Fruit fly (Drosophila melanogaster) whole organism, prepupa: ENCODE results near the gene Cpr65Au.

Experiments
- CG10669 ChIP-seq: fragments of 200-800 bp; sonication (Bioruptor generic); optimal IDR thresholded peaks from 3 replicates; lab custom pipeline; 2018; ENCODE audit warnings: missing biosample characterization, mild to moderate bottlenecking, missing genetic modification characterization, moderate library complexity
- CG11294 ChIP-seq: fragments of 200-800 bp; sonication (Bioruptor generic); IDR thresholded peaks from 2 replicates; pipeline ENCODE4 v1.3.6; 2022; ENCODE audit warnings: missing biosample characterization, missing genetic modification characterization
- CG11902 ChIP-seq: fragments of 200-800 bp; sonication (Bioruptor generic); optimal IDR thresholded peaks from 3 replicates; lab custom pipeline; 2016; ENCODE audit warnings: missing biosample characterization, missing genetic modification characterization
- CG15336 ChIP-seq: fragments of 200-800 bp; sonication (Bioruptor generic); IDR thresholded peaks from 2 replicates; pipeline ENCODE4 v1.3.6; 2022; ENCODE audit warnings: missing biosample characterization, missing genetic modification characterization
- CG1621 ChIP-seq: fragments of 200-800 bp; sonication (Bioruptor generic); optimal IDR thresholded peaks from 3 replicates; lab custom pipeline; 2018; ENCODE audit warnings: missing biosample characterization, mild to moderate bottlenecking, missing genetic modification characterization
- CG16779 ChIP-seq: fragments of 200-800 bp; sonication (Bioruptor generic); optimal IDR thresholded peaks from 3 replicates; lab custom pipeline; 2017; ENCODE audit warnings: missing biosample characterization, mild to moderate bottlenecking, missing genetic modification characterization
- CG34406 ChIP-seq: fragments of 200-800 bp; sonication (Bioruptor generic); optimal IDR thresholded peaks from 3 replicates; lab custom pipeline; 2016; ENCODE audit warnings: missing biosample characterization, missing genetic modification characterization
- CG4318 ChIP-seq: fragments of 200-800 bp; sonication (Bioruptor generic); optimal IDR thresholded peaks from 3 replicates; lab custom pipeline; 2017; ENCODE audit warnings: missing biosample characterization, mild to moderate bottlenecking, missing genetic modification characterization
- CG6163 ChIP-seq: fragments of 200-800 bp; sonication (Bioruptor generic); IDR thresholded peaks from 3 replicates; pipeline ENCODE4 v1.3.6; 2022; ENCODE audit warnings: missing biosample characterization, missing genetic modification characterization
- CG6276 ChIP-seq: fragments of 200-800 bp; sonication (Bioruptor generic); optimal IDR thresholded peaks from 2 replicates; lab custom pipeline; 2017; ENCODE audit warnings: missing biosample characterization, mild to moderate bottlenecking, missing genetic modification characterization
- CG6792 ChIP-seq: fragments of 200-800 bp; sonication (Bioruptor generic); optimal IDR thresholded peaks from 3 replicates; lab custom pipeline; 2016; ENCODE audit warnings: missing biosample characterization, missing genetic modification characterization
- CG6808 ChIP-seq: fragments of 200-800 bp; sonication (Bioruptor generic); optimal IDR thresholded peaks from 3 replicates; lab custom pipeline; 2017; ENCODE audit warnings: missing biosample characterization, missing genetic modification characterization, mild to moderate bottlenecking, moderate library complexity, missing genetic modification reagents
- CG7368 ChIP-seq: fragments of 200-800 bp; sonication (Bioruptor generic); optimal IDR thresholded peaks from 3 replicates; lab custom pipeline; 2016; ENCODE audit warnings: missing biosample characterization, missing genetic modification characterization
- CG8119 ChIP-seq: fragments of 200-800 bp; sonication (Bioruptor generic); IDR thresholded peaks from 3 replicates; pipeline ENCODE4 v1.3.6; 2022; ENCODE audit warnings: missing biosample characterization, missing genetic modification characterization
- CG9139 ChIP-seq: fragments of 200-800 bp; sonication (Bioruptor generic); optimal IDR thresholded peaks from 3 replicates; lab custom pipeline; 2017; ENCODE audit warnings: missing biosample characterization, mild to moderate bottlenecking, missing genetic modification characterization
- Eip75B ChIP-seq: fragments of 200-800 bp; sonication (Bioruptor generic); optimal IDR thresholded peaks from 3 replicates; lab custom pipeline; 2016; ENCODE audit warnings: missing biosample characterization, missing genetic modification characterization
- Eip93F ChIP-seq: fragments of 200-800 bp; sonication (Bioruptor generic); optimal IDR thresholded peaks from 2 replicates; lab custom pipeline; 2016; ENCODE audit warnings: missing biosample characterization, mild to moderate bottlenecking, missing genetic modification characterization
- Ets21C ChIP-seq: fragments of 200-800 bp; sonication (Bioruptor generic); optimal IDR thresholded peaks from 3 replicates; lab custom pipeline; 2016; ENCODE audit warnings: missing biosample characterization, missing genetic modification characterization
- Ets96B ChIP-seq: fragments of 200-800 bp; optimal IDR thresholded peaks from 2 replicates; lab custom pipeline; 2019; ENCODE audit warnings: missing biosample characterization, mild to moderate bottlenecking, missing genetic modification characterization, moderate library complexity
- Hr38 ChIP-seq: sonication (Bioruptor generic); optimal IDR thresholded peaks from 2 replicates; lab custom pipeline; 2016; ENCODE audit warnings: missing biosample characterization, missing genetic modification characterization
- Hr4 ChIP-seq: fragments of 200-800 bp; sonication (Bioruptor generic); optimal IDR thresholded peaks from 3 replicates; lab custom pipeline; 2016; ENCODE audit warnings: missing biosample characterization, missing genetic modification characterization
- OdsH ChIP-seq: fragments of 200-800 bp; sonication (Bioruptor generic); optimal IDR thresholded peaks from 3 replicates; lab custom pipeline; 2016; ENCODE audit warnings: missing biosample characterization, missing genetic modification characterization
- Smox ChIP-seq: fragments of 200-800 bp; sonication (Bioruptor generic); optimal IDR thresholded peaks from 3 replicates; lab custom pipeline; 2016; ENCODE audit warnings: missing biosample characterization, missing genetic modification characterization
- Sox102F ChIP-seq: fragments of 200-800 bp; sonication (Bioruptor generic); optimal IDR thresholded peaks from 2 replicates; lab custom pipeline; 2016; ENCODE audit warnings: missing biosample characterization, mild to moderate bottlenecking, missing genetic modification characterization
- Sox14 ChIP-seq: fragments of 200-800 bp; sonication (Bioruptor generic); optimal IDR thresholded peaks from 3 replicates; lab custom pipeline; 2016; ENCODE audit warnings: missing biosample characterization, missing genetic modification characterization
- achi ChIP-seq: fragments of 200-800 bp; sonication (Bioruptor generic); optimal IDR thresholded peaks from 3 replicates; lab custom pipeline; 2016; ENCODE audit warnings: missing biosample characterization, missing genetic modification characterization
- acj6 ChIP-seq: fragments of 200-800 bp; sonication (Bioruptor generic); optimal IDR thresholded peaks from 3 replicates; lab custom pipeline; 2016; ENCODE audit warnings: missing biosample characterization, missing genetic modification characterization
- cyc ChIP-seq: fragments of 200-800 bp; sonication (Bioruptor generic); optimal IDR thresholded peaks from 3 replicates; lab custom pipeline; 2016; ENCODE audit warnings: missing biosample characterization, missing genetic modification characterization
- esn ChIP-seq: fragments of 200-800 bp; sonication (Bioruptor generic); optimal IDR thresholded peaks from 2 replicates; lab custom pipeline; 2016; ENCODE audit warnings: missing biosample characterization, mild to moderate bottlenecking, missing genetic modification characterization, moderate library complexity
- fkh ChIP-seq: fragments of 200-800 bp; sonication (Bioruptor generic); optimal IDR thresholded peaks from 3 replicates; lab custom pipeline; 2017; ENCODE audit warnings: missing biosample characterization, mild to moderate bottlenecking, missing genetic modification characterization, moderate library complexity
- lz ChIP-seq: fragments of 200-800 bp; sonication (Bioruptor generic); optimal IDR thresholded peaks from 3 replicates; lab custom pipeline; 2016; ENCODE audit warnings: missing biosample characterization, missing genetic modification characterization
- net ChIP-seq: fragments of 200-800 bp; sonication (Bioruptor generic); optimal IDR thresholded peaks from 3 replicates; lab custom pipeline; 2016; ENCODE audit warnings: missing biosample characterization, missing genetic modification characterization
- salr ChIP-seq, 2 experiments: fragments of 200-800 bp; sonication (Bioruptor generic); optimal IDR thresholded peaks; 3 replicates each; lab custom pipeline; 2016 to 2018; ENCODE audit warnings: missing biosample characterization in 2 of 2, missing genetic modification characterization in 2 of 2, mild to moderate bottlenecking in 1 of 2
- ss ChIP-seq, 2 experiments: fragments of 200-800 bp; sonication (Bioruptor generic); optimal IDR thresholded peaks; 2 replicates in 1 of 2; 3 replicates in 1 of 2; lab custom pipeline; 2017 to 2018; ENCODE audit warnings: mild to moderate bottlenecking in 2 of 2, missing biosample characterization in 2 of 2, missing genetic modification characterization in 2 of 2, moderate library complexity in 1 of 2
- topi ChIP-seq: fragments of 200-800 bp; sonication (Bioruptor generic); optimal IDR thresholded peaks from 3 replicates; lab custom pipeline; 2016; ENCODE audit warnings: missing biosample characterization, missing genetic modification characterization

Gene Cpr65Au

DNA sequence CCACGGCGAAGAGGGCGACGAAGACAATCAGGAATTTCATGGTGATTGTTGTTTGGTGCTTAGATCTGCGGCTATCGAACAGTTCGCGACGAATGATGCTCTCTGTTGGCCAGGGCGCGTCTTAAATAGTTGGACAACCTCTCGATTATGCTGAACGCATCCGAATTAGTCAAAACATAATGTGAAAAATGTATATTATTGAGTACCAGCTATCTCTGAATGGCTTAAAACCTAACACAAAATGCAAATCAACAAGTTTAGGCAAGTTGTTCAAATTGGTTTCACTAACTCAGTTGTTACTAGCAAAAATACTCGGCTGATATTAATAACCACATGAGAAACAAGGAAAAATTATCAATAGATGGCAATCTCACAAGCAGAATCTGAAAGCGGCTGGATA is 3.3 kb upstream of the Cpr65Au start, which contains the start of gene Lcp65Ag1:
Lcp65Ag1 (minus strand) TSS at position 101 of the 400 bp plus-strand sequence.
- TF ChIP-seq CG6792 (GFP tag; lab: Kevin White, UChicago), result no peak
- TF ChIP-seq CG1621 (tag; lab: Kevin White, UChicago), result no peak
- no peak for TF ChIP-seq Ets96B (tag; lab: Kevin White, UChicago)
- TF ChIP-seq achi (GFP tag; lab: Kevin White, UChicago), result no peak
- no peak for TF ChIP-seq Hr38 (GFP tag; lab: Kevin White, UChicago)
- TF ChIP-seq esn (GFP tag; lab: Kevin White, UChicago), result no peak
- TF ChIP-seq acj6 (GFP tag; lab: Kevin White, UChicago), result no peak
- TF ChIP-seq CG7368 (GFP tag; lab: Kevin White, UChicago), result no peak
- no peak for TF ChIP-seq Smox (GFP tag; lab: Kevin White, UChicago)
- TF ChIP-seq Ets21C (GFP tag; lab: Kevin White, UChicago), result no peak
- TF ChIP-seq CG8119 (GFP tag; lab: Robert Waterston, UW), result no peak
- no peak for TF ChIP-seq CG9139
- no peak for TF ChIP-seq fkh
- TF ChIP-seq CG6276 (GFP tag; lab: Kevin White, UChicago), result no peak
- no peak for TF ChIP-seq salr (GFP tag; optimal IDR thresholded peaks at IDR 0.05; lab: Kevin White, UChicago)
- TF ChIP-seq CG15336 (GFP tag; lab: Robert Waterston, UW), result no peak
- no peak for TF ChIP-seq CG11902
- no peak for TF ChIP-seq Eip93F (GFP tag; lab: Kevin White, UChicago)
- TF ChIP-seq Sox14 (GFP tag; lab: Kevin White, UChicago), result no peak

DNA sequence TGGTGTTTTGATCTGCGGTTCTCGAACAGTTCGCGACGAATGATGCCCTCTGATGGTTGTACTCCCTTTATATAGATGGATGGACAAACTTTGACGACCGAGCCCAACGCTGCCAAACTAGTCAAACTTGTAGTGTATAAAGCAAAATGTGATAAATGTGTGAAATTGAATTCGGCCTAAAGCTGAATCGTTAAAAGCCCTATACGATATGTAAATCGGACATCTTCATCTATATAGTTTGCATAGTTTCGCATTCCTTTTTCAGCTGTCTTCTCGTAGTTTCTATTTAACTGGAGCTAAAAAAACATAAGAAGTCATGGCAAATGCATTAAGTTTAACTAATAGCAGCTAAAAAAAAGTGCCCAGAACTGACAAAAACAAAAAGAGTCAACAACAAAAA is 1.6 kb upstream of the Cpr65Au start, which contains the start of gene Lcp65Ag2:
Lcp65Ag2 (minus strand) TSS at position 48 of the 400 bp plus-strand sequence.
- TF ChIP-seq Hr4, result no peak
- TF ChIP-seq topi (GFP tag; lab: Kevin White, UChicago), result no peak
- no peak for TF ChIP-seq cyc (GFP tag; lab: Kevin White, UChicago)
- no peak for TF ChIP-seq CG6792 (GFP tag; lab: Kevin White, UChicago)
- TF ChIP-seq, all 60 proteins: peak for 0

DNA sequence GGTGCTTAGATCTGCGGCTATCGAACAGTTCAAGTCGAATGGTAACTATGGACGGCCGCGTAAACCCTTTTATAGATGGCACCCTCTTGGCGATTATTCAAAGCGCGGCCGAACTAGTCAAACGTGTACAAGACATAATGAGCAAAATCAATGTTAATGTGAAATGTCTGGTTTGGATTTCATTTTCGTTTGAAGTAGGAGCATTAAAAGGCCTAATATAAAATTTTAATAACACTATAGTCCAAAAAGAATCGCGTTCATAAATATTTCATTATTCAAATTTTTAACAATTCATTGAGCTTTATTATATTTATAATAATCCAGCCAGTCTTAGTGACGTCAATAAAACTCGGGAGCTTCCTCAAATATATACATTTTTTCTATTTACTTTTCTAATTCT is 965 bp downstream of the Cpr65Au start, which contains the start of gene Lcp65Ag3:
Lcp65Ag3 (minus strand) TSS at position 46 of the 400 bp plus-strand sequence.
- TF ChIP-seq Sox14 (GFP tag; lab: Kevin White, UChicago) (no peak), net (GFP tag; lab: Kevin White, UChicago) (no peak)

DNA sequence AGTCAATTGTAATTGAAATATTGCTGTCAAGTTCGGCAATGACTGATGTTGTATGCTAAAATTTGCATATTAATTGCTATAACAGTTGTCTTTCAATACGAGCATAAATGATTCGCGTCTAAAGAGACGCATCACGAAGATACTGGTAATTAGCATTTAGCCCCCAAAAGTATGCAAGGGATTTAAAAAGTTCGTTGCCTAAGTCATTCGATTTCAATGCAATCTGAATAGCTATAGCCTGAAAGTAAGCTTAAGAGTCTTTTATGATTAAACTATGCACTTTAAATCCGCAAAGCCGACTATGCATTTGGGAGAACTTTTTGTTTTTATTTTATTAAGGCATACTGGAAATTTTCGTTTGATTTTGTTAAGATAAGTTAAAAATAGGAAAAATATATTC is 2.3 kb downstream of the Cpr65Au start:
- TF ChIP-seq CG7368 (GFP tag; lab: Kevin White, UChicago) (no peak), CG4318 (GFP tag; lab: Kevin White, UChicago) (no peak), CG1621 (tag; lab: Kevin White, UChicago) (no peak), cyc (GFP tag; lab: Kevin White, UChicago) (no peak), CG6163 (no peak), CG10669 (GFP tag; lab: Kevin White, UChicago) (no peak), CG11294 (no peak), OdsH (GFP tag; lab: Kevin White, UChicago) (no peak), CG6808 (GFP tag; lab: Kevin White, UChicago) (no peak), Eip75B (no peak), CG16779 (no peak), CG15336 (GFP tag; lab: Robert Waterston, UW) (no peak), lz (GFP tag; lab: Kevin White, UChicago) (no peak)
- TF ChIP-seq, all 60 proteins: peak for 0

DNA sequence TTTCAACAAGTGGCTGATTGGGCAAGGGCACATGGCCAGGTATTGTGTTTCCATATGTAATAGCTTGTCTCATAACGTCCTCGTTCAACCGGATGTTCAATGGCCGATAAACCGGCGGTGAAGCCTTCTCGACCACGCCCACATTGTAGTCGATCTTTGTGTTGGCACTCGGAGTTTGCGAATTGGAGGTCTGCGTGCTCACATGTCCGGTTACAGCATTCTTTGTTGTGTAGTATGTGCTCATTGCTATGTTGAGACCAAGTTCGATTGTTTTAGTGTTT is 6.6 kb downstream of the Cpr65Au start:
- TF ChIP-seq Eip75B (no peak), CG34406 (GFP tag; lab: Kevin White, UChicago) (no peak), CG6276 (GFP tag; lab: Kevin White, UChicago) (no peak), Hr38 (GFP tag; lab: Kevin White, UChicago) (no peak), salr (GFP tag; optimal IDR thresholded peaks at IDR 0.05; lab: Kevin White, UChicago) (no peak), CG10669 (GFP tag; lab: Kevin White, UChicago) (no peak), ss (GFP tag; optimal IDR thresholded peaks at IDR 0.05; lab: Kevin White, UChicago) (no peak), esn (GFP tag; lab: Kevin White, UChicago) (no peak), CG9139 (no peak), Sox102F (GFP tag; lab: Kevin White, UChicago) (no peak), CG7368 (GFP tag; lab: Kevin White, UChicago) (no peak), CG6792 (GFP tag; lab: Kevin White, UChicago) (no peak)
